Fruit fly (Drosophila melanogaster): ENCODE data around the gene CG33169.

The CG33169 gene

DNA sequence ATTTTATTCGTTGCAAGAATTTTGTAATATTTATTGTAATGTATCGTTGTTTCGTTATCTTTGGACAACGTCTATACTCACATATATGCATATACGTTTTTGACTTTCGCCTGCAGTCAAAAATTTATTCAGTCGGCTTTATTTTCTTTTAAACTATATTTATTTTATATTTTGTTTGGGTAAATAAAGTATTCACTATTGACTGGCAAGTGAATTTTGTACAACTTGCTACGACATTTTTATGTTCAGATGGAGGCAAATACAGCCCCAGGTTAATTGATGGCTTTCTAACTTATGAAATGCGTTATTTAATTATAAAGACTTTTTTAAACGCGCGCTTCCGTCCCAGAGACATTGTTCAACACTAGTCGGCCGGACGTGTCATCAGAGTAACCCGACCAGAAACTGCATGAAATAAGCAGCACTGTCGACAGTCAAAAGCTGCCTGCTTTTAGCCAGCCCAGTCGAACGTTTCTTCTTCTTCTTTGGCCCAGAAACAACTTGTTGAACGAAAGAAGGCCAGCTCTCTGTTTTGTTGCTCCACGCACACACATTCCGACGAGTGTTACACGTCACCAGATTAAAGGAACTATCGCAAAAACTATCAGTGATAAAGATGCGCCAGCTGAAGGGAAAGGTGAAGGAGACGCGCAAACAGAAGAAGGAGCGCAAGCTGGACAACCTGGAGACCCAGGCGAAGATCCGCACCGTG, at the start of gene CG33169:
Gene CG33169 (plus strand): TSS at position 498 of the 712 bp plus-strand sequence.
- no peak for TF ChIP-seq psq (optimal IDR thresholded peaks at IDR 0.05)
- TF ChIP-seq h (optimal IDR thresholded peaks at IDR 0.05), result no peak
- no peak for TF ChIP-seq Sin3A (optimal IDR thresholded peaks at IDR 0.05)
- no peak for TF ChIP-seq insv (optimal IDR thresholded peaks at IDR 0.05)
- no peak for TF ChIP-seq Myc (optimal IDR thresholded peaks at IDR 0.05)
- no peak for TF ChIP-seq ttk (optimal IDR thresholded peaks at IDR 0.05)

- TF ChIP-seq insv (optimal IDR thresholded peaks at IDR 0.05) (no peak), h (optimal IDR thresholded peaks at IDR 0.05) (no peak), psq (optimal IDR thresholded peaks at IDR 0.05) (no peak), ttk (optimal IDR thresholded peaks at IDR 0.05) (no peak), Sin3A (optimal IDR thresholded peaks at IDR 0.05) (no peak), Myc (optimal IDR thresholded peaks at IDR 0.05) (no peak)
Observed at dm6 chr3L:22820190-22820589, 43.5 kb upstream of the CG33169 start.

dm6 chr3L:22821377-22821776, 42.3 kb upstream of the CG33169 start:
- TF ChIP-seq Sin3A (optimal IDR thresholded peaks at IDR 0.05), result no peak
- TF ChIP-seq insv (optimal IDR thresholded peaks at IDR 0.05), result no peak
- no peak for TF ChIP-seq psq (optimal IDR thresholded peaks at IDR 0.05)
- TF ChIP-seq h (optimal IDR thresholded peaks at IDR 0.05), result no peak
- TF ChIP-seq Myc (optimal IDR thresholded peaks at IDR 0.05), result no peak

DNA sequence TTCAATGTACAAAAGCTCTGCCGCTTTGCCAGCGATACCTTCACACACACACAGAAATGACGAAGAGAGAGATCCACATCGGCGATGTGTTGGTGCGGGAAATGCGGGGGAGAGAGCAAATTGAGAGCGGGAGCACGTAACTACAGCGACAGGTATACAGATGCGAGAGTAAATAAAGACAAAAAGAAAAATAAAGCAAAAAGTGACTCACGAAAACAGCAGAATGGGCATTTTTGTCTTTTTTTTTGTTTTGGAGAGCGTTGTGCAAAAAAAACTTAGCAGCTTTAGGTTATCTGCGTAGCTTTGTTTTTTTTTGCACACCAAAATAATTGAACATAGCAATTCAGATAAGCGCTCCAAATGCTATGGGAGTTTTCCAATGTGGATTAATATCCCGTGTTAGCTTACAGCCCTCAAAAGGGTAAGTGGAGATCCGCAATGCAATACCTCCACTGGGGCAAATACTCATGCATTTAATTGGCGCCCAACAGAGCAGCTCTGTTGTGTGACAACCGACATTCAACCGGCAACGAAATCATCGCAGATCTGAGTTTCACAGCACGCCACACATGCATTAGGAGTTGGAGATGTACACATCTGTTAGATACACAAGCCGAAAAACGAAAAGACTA, 41.0 kb upstream of the CG33169 start:
- no peak for TF ChIP-seq ttk (optimal IDR thresholded peaks at IDR 0.05)

DNA sequence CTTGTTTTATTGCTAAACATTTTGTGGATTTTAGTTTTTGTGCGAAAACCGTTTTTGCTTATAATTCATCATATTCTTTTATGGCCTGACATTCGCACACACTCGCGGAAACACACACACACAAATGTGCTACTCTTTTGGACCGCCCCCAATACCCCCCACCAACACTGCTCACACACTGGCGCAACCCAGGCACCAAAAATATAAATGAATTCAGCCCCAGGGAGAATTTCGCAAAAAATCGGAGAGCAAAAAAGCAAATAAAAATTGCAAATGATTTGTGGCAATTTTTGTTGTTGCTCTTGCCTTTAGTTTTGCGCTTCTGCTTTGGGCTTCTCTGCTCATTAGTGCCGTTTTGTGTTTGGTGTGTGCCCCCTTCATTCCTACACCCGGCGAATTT, 40.4 kb upstream of the CG33169 start:
- TF ChIP-seq ttk (optimal IDR thresholded peaks at IDR 0.05) (no peak), Sin3A (optimal IDR thresholded peaks at IDR 0.05) (no peak), h (optimal IDR thresholded peaks at IDR 0.05) (no peak), Myc (optimal IDR thresholded peaks at IDR 0.05) (no peak), insv (optimal IDR thresholded peaks at IDR 0.05) (no peak), psq (optimal IDR thresholded peaks at IDR 0.05) (no peak)

- TF ChIP-seq insv (optimal IDR thresholded peaks at IDR 0.05) (no peak), psq (optimal IDR thresholded peaks at IDR 0.05) (no peak), Sin3A (optimal IDR thresholded peaks at IDR 0.05) (no peak), ttk (optimal IDR thresholded peaks at IDR 0.05) (no peak), h (optimal IDR thresholded peaks at IDR 0.05) (no peak), Myc (optimal IDR thresholded peaks at IDR 0.05) (no peak)
Observed at dm6 chr3L:22824668-22825192, 38.9 kb upstream of the CG33169 start.

dm6 chr3L:22826236-22826635, 37.4 kb upstream of the CG33169 start:
- TF ChIP-seq Myc (optimal IDR thresholded peaks at IDR 0.05) (no peak), h (optimal IDR thresholded peaks at IDR 0.05) (no peak), insv (optimal IDR thresholded peaks at IDR 0.05) (no peak), psq (optimal IDR thresholded peaks at IDR 0.05) (no peak), Sin3A (optimal IDR thresholded peaks at IDR 0.05) (no peak), ttk (optimal IDR thresholded peaks at IDR 0.05) (no peak)

DNA sequence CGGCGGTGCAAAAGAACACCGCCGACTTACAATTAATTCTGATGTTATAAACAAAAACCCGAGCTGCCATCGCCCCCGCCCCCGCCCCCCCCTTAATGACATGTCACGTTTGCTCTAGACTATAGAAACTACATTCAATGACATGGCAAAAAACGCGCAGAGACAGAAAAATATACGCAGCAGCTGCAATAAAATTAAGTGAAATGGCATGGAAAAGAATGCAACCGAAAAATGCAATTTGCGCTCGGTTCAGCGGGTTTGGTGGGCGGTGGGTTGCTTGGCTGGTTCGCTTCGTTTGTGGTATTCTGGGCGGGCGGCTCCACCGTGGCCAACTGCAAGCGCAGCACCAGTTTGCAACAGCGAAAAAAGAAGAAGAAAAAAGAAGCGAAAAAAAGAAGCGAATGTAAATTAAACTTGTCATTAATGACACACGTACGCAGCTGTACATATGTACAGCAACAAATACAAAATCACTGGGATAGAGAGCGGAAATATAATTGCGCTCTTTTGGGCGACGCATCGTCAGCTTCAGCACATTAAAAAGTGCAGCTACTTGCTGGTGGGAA, 33.4 kb upstream of the CG33169 start:
- TF ChIP-seq ttk (optimal IDR thresholded peaks at IDR 0.05) (no peak), insv (optimal IDR thresholded peaks at IDR 0.05) (no peak), psq (optimal IDR thresholded peaks at IDR 0.05) (no peak), Sin3A (optimal IDR thresholded peaks at IDR 0.05) (no peak), Myc (optimal IDR thresholded peaks at IDR 0.05) (no peak)

dm6 chr3L:22835144-22835964, 28.3 kb upstream of the CG33169 start, which contains the start of gene jim:
Gene jim, minus strand, starts transcription at chr3L:22835194.
- no peak for TF ChIP-seq Myc (optimal IDR thresholded peaks at IDR 0.05)
- no peak for TF ChIP-seq Sin3A (optimal IDR thresholded peaks at IDR 0.05)
- no peak for TF ChIP-seq psq (optimal IDR thresholded peaks at IDR 0.05)
- TF ChIP-seq insv (optimal IDR thresholded peaks at IDR 0.05), result no peak
- TF ChIP-seq h (optimal IDR thresholded peaks at IDR 0.05), result no peak
- no peak for TF ChIP-seq ttk (optimal IDR thresholded peaks at IDR 0.05)

- TF ChIP-seq psq (optimal IDR thresholded peaks at IDR 0.05) (no peak), insv (optimal IDR thresholded peaks at IDR 0.05) (no peak), ttk (optimal IDR thresholded peaks at IDR 0.05) (no peak), Myc (optimal IDR thresholded peaks at IDR 0.05) (no peak), h (optimal IDR thresholded peaks at IDR 0.05) (no peak), Sin3A (optimal IDR thresholded peaks at IDR 0.05) (no peak)
Observed at dm6 chr3L:22836768-22837167, 26.9 kb upstream of the CG33169 start, which contains the start of the genes CG11226 and CG45428. Gene CG11226, plus strand, starts transcription at chr3L:22837068. Gene CG45428, minus strand, starts transcription at chr3L:22837070.

DNA sequence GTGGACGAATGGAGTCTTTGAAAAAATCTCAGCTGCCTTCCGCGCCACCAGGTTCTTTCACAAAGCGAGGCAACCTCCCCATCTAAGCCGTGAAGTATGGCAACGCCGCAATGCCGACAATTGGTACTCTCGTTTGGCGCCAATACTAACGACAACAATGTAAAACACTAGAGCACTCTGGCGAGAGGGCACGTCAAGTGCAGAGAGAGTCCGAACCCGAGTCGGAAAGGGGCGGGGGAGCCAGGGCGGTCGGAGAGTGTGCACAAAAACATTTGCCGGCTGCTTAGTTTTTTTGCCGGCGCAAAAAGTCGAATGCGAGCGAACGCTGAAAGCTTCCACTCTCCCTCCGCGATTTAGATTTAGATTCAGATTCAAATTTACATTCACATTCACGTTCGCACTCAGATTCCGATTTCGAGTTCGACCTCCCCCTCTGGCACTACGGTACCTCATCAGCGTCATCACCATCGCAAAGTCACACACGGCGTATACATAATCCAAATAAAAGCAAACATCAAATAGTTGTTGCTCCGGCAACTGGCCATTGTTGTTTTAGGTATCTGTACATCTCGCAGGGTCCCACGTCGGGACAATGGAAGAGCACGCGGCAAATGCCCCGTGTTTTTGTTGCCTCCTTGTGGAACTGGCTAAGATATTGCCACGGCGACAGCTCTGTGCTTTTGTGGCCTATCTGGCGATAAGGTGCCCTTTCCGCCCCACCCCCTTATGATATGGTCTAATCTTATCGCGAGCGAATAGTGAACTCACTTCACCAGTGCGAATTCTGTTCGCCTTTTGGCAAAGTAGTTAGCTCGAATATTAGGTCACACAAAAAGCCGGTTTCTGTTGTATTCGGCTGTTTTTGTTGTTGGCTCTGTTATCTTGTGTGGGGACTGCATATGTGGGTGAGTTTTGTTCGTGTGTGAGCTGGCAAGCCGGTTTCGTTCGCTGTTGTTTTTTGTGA, 25.7 kb upstream of the CG33169 start:
- TF ChIP-seq Myc (optimal IDR thresholded peaks at IDR 0.05), result no peak
- TF ChIP-seq insv (optimal IDR thresholded peaks at IDR 0.05), result no peak
- TF ChIP-seq psq (optimal IDR thresholded peaks at IDR 0.05), result no peak
- no peak for TF ChIP-seq h (optimal IDR thresholded peaks at IDR 0.05)
- no peak for TF ChIP-seq ttk (optimal IDR thresholded peaks at IDR 0.05)
- TF ChIP-seq Sin3A (optimal IDR thresholded peaks at IDR 0.05), result no peak
